Fruit fly (Drosophila melanogaster): Measurements from ENCODE around the gene Tango2.

Tango2 gene

DNA sequence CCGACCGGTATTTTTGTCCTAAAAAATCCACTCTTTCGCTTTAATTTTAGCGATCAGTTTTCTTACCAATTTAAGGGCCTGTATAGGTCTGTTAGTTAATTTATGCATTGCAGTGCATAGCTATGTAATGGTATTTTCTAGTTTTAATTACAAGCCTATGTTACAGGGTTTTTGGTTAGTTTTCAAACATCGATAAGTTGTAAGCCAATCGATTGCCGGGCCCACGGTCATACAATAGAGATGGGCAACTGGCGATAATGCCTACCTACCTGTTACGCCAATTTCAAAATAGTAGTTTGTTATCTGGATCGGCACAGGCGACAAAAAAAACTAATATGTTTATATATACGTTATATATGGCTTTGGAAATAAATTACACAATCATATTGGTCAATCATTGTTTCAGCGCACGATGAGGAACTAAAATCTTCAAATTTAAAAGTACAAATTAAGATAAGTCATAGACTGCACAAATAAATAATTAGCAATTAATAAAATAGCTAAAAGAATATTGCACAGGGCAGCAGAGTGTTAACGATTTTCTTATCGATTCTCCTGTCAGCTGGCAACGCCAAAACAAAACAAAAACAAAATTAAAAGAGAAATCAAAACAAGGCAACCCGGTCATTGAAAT lies at the start of gene Tango2, which contains the start of gene tth:
Tango2 (plus strand) TSS at position 573 of the 634 bp plus-strand sequence.
tth (minus strand) TSS at position 170 of the 634 bp plus-strand sequence.
- TF ChIP-seq ttk (optimal IDR thresholded peaks at IDR 0.05): no peak
- TF ChIP-seq Myc (optimal IDR thresholded peaks at IDR 0.05): no peak
- no peak for TF ChIP-seq insv (optimal IDR thresholded peaks at IDR 0.05)
- TF ChIP-seq h (optimal IDR thresholded peaks at IDR 0.05): no peak

DNA sequence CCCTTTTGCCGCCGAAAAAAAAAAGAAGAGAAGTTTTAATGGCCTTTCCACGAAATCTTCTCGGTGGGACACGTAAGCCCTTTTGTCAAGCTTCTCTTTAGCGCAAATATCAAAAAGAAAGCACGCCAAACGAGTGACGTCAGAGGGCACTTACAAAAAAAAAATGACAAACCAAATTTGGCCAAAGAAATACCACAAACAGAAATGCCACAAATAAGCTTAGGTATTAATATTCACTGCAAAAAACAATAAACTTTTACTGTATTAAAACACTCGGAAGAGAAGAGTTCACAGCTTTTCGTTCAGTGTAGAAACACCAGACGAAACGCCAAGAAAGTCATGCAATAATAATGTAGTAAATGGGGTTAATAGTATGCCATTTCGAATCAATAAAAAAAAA lies 48.7 kb upstream of the Tango2 start:
- TF ChIP-seq psq (optimal IDR thresholded peaks at IDR 0.05): no peak

DNA sequence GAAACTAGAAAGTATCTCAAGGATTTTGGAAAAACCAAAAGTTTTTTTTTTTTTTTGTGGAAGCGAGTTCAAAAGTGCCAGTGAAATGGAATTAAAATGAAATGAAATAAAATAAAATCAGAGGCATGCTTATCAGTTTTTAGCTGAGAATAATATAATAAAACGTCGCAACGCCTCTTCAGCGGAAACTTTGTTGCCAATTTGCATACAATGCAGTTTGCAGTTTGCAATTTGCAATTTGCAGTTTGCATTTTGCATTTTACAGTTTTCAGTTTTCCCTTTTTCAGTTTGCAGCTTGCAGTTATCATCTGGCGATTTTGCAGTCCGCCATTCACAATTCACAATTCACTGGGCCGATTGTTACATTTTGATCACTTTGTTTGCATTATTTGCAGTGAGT lies 47.9 kb upstream of the Tango2 start:
- TF ChIP-seq insv (optimal IDR thresholded peaks at IDR 0.05) (no peak), psq (optimal IDR thresholded peaks at IDR 0.05) (no peak), Myc (optimal IDR thresholded peaks at IDR 0.05) (no peak), Sin3A (optimal IDR thresholded peaks at IDR 0.05) (no peak), ttk (optimal IDR thresholded peaks at IDR 0.05) (no peak), h (optimal IDR thresholded peaks at IDR 0.05) (no peak)

DNA sequence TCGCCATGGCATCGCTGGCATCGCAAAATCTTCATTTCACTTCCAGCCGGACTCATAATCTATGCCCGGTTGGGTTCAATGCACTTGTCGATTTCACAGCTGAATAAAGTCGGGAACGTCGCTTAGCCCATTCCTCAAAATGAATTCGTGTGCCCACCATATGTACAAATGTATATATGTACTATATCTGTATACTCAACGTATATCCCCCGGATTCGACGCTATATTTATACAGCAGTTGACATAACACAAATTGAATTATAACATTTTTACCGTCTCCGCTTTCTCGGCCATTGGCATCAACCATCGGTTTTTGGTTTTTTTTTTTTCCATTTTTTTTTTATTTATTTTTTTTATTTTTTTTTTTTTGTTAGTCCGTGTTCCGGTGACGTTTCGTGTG lies 46.5 kb upstream of the Tango2 start:
- TF ChIP-seq Sin3A (optimal IDR thresholded peaks at IDR 0.05): no peak
- TF ChIP-seq ttk (optimal IDR thresholded peaks at IDR 0.05): no peak
- no peak for TF ChIP-seq insv (optimal IDR thresholded peaks at IDR 0.05)
- no peak for TF ChIP-seq h (optimal IDR thresholded peaks at IDR 0.05)
- no peak for TF ChIP-seq psq (optimal IDR thresholded peaks at IDR 0.05)
- no peak for TF ChIP-seq Myc (optimal IDR thresholded peaks at IDR 0.05)

DNA sequence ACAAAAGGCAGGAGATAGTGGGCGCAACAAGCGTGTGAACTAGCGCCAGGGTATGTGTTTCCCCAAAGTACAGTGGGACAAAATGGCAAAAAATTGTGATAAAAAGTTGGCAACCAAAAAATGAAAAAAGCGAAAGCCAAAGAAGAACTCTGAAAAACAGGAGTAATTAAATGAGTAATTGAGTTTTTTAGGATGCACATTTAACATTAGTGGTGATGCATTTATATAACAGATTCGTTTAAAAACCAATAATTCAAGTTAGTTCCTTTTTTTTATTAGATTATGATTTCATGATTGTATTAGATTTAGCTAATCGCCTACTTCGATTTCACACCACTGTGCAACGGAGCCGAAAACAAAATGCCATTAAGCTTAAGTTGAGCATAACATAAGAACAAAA lies 44.4 kb upstream of the Tango2 start:
- no peak for TF ChIP-seq Myc (optimal IDR thresholded peaks at IDR 0.05)
- no peak for TF ChIP-seq psq (optimal IDR thresholded peaks at IDR 0.05)
- no peak for TF ChIP-seq h (optimal IDR thresholded peaks at IDR 0.05)
- no peak for TF ChIP-seq ttk (optimal IDR thresholded peaks at IDR 0.05)
- no peak for TF ChIP-seq insv (optimal IDR thresholded peaks at IDR 0.05)
- no peak for TF ChIP-seq Sin3A (optimal IDR thresholded peaks at IDR 0.05)

DNA sequence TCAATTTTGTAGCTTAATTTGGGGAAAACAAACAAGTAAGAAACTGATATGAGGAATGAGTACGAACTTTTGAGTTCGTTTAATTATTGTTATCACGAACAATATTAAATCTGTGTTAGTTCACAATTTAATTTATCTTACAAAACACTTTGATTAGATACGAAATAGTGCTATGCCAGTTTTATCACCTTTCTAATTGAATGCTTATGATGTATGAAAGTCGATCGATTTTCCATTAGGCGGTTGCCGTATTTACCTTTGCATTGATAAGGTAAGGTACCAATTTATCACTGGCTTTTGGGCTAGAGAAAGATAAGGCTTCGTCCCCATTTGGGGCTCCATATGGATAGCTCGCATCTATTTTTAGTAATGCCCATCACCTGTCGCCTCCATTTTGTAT lies 37.5 kb upstream of the Tango2 start:
- no peak for TF ChIP-seq insv (optimal IDR thresholded peaks at IDR 0.05)
- no peak for TF ChIP-seq h (optimal IDR thresholded peaks at IDR 0.05)
- no peak for TF ChIP-seq Sin3A (optimal IDR thresholded peaks at IDR 0.05)
- TF ChIP-seq ttk (optimal IDR thresholded peaks at IDR 0.05): no peak
- no peak for TF ChIP-seq psq (optimal IDR thresholded peaks at IDR 0.05)

DNA sequence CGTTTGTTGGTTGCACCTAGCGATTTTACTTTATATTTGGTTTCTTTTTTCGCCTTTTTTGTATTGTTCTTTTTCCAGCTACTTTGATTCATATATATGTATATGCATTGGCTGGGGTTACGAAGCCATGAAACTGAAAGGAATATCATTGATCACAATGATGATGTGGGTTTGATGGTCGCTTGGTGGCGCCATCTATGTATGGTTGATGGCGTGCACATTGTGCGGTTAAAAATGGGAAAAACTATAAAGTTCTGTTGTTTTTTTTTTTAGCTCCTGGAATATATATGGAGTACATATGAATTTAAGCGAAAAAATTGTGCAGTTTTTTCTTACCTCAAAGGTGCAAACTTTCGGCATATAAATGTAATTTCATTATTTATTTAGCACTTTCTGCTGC lies 29.9 kb upstream of the Tango2 start:
- no peak for TF ChIP-seq ttk (optimal IDR thresholded peaks at IDR 0.05)
- no peak for TF ChIP-seq insv (optimal IDR thresholded peaks at IDR 0.05)
- TF ChIP-seq h (optimal IDR thresholded peaks at IDR 0.05): no peak
- TF ChIP-seq Myc (optimal IDR thresholded peaks at IDR 0.05): no peak
- TF ChIP-seq psq (optimal IDR thresholded peaks at IDR 0.05): no peak
- no peak for TF ChIP-seq Sin3A (optimal IDR thresholded peaks at IDR 0.05)

DNA sequence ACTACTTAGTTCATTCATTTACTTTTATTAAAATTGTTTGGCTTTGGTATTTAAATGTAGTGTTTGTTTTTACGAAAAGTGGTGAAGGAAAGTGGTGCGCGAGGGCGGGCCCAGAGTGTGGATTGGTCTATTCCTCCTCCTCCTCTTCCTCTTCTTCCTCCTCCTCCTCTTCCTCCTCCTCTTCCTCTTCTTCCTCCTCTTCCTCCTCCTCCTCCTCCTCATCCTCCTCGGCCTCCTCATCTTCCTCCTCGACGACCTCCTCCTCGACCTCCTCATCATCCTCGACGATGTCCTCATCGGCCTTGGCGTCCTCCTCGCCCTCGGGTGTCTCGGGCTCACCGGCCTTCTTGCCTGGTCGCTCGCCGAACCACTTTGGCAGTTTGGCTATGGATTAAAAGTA lies 23.1 kb upstream of the Tango2 start:
- no peak for TF ChIP-seq ttk (optimal IDR thresholded peaks at IDR 0.05)
- no peak for TF ChIP-seq h (optimal IDR thresholded peaks at IDR 0.05)
- TF ChIP-seq Sin3A (optimal IDR thresholded peaks at IDR 0.05): no peak
- TF ChIP-seq insv (optimal IDR thresholded peaks at IDR 0.05): no peak
- no peak for TF ChIP-seq psq (optimal IDR thresholded peaks at IDR 0.05)
- no peak for TF ChIP-seq Myc (optimal IDR thresholded peaks at IDR 0.05)

DNA sequence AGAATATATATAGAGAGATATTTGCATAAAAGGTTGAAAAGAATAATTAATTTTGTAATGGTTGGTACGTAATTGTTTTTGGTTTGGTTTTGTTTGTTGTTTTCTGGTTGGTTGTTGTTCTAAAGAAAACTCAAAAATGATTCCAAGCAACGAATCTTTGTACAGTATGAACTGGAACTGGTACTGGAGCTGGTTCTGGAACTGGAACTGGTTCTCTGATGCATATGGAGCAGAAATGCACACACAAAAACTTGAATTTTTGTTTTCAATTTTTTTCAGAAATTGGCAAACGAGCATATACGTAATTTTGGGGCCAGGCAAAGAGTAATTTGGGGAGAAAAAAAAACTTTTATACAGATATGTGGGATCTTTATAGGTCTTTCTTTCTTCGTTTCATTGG lies 19.0 kb upstream of the Tango2 start:
- TF ChIP-seq Myc (optimal IDR thresholded peaks at IDR 0.05) (no peak), psq (optimal IDR thresholded peaks at IDR 0.05) (no peak), Sin3A (optimal IDR thresholded peaks at IDR 0.05) (no peak), ttk (optimal IDR thresholded peaks at IDR 0.05) (no peak), h (optimal IDR thresholded peaks at IDR 0.05) (no peak), insv (optimal IDR thresholded peaks at IDR 0.05) (no peak)

DNA sequence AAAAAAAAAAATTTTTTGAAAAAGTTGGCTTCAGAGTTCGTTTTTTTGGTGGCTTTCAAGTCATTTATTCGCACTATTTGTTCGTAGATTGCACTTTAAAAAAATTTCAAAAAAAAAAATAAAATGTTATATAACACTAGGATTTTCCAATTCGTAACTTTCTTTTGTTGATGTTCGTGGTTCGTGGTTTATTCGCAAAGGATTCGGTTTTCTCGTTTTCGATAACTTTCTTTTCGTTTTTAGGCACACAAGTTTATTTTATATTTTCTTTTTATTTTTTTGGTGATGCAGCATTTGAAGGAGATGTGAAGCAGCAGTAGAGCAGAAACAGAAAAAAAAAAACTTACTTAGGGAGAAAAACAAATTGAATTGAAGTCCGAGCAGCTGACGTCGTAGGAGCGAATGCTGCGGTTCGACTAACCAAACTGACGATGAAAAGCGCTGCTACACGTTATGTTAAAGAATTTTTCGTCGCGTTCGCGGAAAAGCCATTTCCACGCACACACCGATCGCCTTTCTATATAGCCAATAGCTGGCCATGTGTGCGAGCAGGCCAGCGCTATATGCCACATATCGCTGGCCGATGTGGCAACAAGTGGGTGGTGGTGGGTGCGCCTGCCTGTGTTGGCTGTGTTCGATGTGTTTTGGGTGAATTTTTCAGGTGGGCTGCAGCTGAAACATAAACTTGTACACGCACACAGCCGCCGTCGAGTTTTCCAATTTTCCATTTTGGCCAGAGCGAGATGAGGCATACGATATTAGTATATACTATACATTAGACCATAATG lies 14.5 kb upstream of the Tango2 start, which contains the start of gene up:
up (minus strand) TSS at position 508 of the 788 bp plus-strand sequence.
- TF ChIP-seq psq (optimal IDR thresholded peaks at IDR 0.05) (no peak), h (optimal IDR thresholded peaks at IDR 0.05) (no peak), Sin3A (optimal IDR thresholded peaks at IDR 0.05) (no peak), Myc (optimal IDR thresholded peaks at IDR 0.05) (no peak), insv (optimal IDR thresholded peaks at IDR 0.05) (no peak), ttk (optimal IDR thresholded peaks at IDR 0.05) (no peak)

DNA sequence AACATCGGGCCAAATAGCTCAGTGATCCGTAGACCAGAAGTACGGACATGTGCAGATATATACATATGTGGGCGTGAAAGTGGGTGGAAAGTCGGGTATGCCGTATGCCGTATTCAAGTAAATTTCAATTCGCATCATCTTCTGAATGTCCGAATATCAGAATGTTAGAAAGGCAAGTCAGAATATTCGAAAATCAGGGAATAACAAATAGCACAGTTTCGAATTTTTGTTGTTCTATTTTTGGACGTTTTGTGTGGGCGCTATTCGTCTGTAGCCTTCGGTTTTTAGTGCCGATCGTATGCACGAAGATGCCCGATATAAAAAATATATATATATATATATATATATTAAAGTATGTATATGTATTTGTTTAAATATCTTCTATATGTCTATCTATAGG lies 12.3 kb upstream of the Tango2 start:
- TF ChIP-seq ttk (optimal IDR thresholded peaks at IDR 0.05) (no peak), insv (optimal IDR thresholded peaks at IDR 0.05) (no peak)

DNA sequence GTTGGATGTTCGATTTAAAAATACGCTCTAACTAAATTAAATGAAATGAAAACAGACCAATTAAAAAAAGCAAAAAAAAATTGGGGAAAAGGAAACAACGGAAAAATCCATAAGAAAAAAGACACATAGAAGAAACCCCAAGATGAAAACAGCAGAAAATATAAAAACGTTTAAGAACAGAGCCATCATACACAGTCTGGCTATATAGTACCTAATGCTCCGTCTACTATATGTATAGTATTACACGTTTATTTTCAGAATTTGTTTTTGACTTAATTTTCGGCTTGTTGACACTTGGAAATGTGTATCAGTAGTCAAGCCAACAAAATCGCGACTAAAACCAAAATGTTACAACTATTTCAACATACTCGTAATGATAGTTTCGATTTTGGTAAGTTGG lies 11.4 kb upstream of the Tango2 start, which contains the start of gene CG11178:
CG11178 (plus strand) TSS at position 301 of the 400 bp plus-strand sequence.
- TF ChIP-seq psq (optimal IDR thresholded peaks at IDR 0.05) (no peak), insv (optimal IDR thresholded peaks at IDR 0.05) (no peak), Sin3A (optimal IDR thresholded peaks at IDR 0.05) (no peak)

DNA sequence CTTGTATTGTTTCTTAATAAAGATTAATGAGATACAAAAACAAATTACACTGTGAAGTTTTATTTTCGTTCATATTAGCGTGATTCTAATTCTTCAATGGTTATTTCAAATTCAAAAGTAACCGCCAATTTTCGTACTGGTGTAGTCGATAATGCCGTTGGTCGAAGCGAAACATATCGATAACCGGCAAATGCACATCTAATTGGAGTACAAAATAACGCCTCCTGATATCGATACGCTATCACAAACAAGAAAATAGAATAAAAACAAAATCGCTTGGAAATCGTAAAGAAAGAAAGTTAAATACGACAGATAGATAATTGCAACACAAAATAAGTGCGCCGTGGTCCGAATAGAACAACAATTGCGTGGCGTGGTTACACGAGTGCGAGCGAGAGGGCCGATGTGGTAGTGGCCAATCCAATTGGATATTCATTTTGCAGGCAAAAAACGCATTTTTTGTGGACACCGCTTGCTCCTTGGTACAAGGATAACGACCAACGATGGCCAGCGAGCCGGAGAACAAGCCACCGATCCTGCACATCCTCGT lies 10.8 kb upstream of the Tango2 start:
- TF ChIP-seq insv (optimal IDR thresholded peaks at IDR 0.05) (no peak), Sin3A (optimal IDR thresholded peaks at IDR 0.05) (no peak), Myc (optimal IDR thresholded peaks at IDR 0.05) (no peak), h (optimal IDR thresholded peaks at IDR 0.05) (no peak), ttk (optimal IDR thresholded peaks at IDR 0.05) (no peak), psq (optimal IDR thresholded peaks at IDR 0.05) (no peak)

All from Kc167 (cell line).